Worm (Caenorhabditis elegans): ENCODE results near the gene Y116A8C.27.

ce11 chrIV:17096168-17096567 lies at the start of gene Y116A8C.27:
- TF ChIP-seq dmd-4 (tag; optimal IDR thresholded peaks at IDR 0.05; ENCODE audit: borderline replicate concordance) (no peak), ets-4 (tag; optimal IDR thresholded peaks at IDR 0.05) (no peak), elt-2 (tag; optimal IDR thresholded peaks at IDR 0.05) (no peak), dve-1 (tag; optimal IDR thresholded peaks at IDR 0.05) (no peak), tbx-2 (tag; optimal IDR thresholded peaks at IDR 0.05) (no peak), hlh-8 (tag; optimal IDR thresholded peaks at IDR 0.05) (no peak)

Data from whole organism, late embryonic.